Fruit fly (Drosophila melanogaster) whole organism, embryonic: ENCODE results near the gene pim.

Experiments used
- Atf-2 ChIP-seq: fragments of 200-800 bp; sonication (Bioruptor generic); optimal IDR thresholded peaks from 2 replicates; lab custom pipeline; 2016; ENCODE audit warnings: missing biosample characterization, missing genetic modification characterization
- BEAF-32 ChIP-seq: fragments of 200-800 bp; sonication (Bioruptor generic); optimal IDR thresholded peaks from 3 replicates; lab custom pipeline; 2017; ENCODE audit warnings: missing biosample characterization, missing genetic modification characterization, mild to moderate bottlenecking, moderate library complexity, missing genetic modification reagents
- CG10462 ChIP-seq: fragments of 200-800 bp; sonication (Bioruptor generic); optimal IDR thresholded peaks from 2 replicates; lab custom pipeline; 2016; ENCODE audit warnings: missing biosample characterization, missing genetic modification characterization
- CG11085 ChIP-seq: fragments of 200-800 bp; sonication (Bioruptor generic); IDR thresholded peaks from 2 replicates; pipeline ENCODE4 v1.3.6; 2022; ENCODE audit warnings: missing biosample characterization, missing genetic modification characterization
- CG11696 ChIP-seq: fragments of 200-800 bp; sonication (Bioruptor generic); IDR thresholded peaks from 2 replicates; pipeline ENCODE4 v1.3.6; 2022; ENCODE audit warnings: missing biosample characterization, missing genetic modification characterization
- CG12391 ChIP-seq: fragments of 200-800 bp; sonication (Bioruptor generic); optimal IDR thresholded peaks from 3 replicates; lab custom pipeline; 2018; ENCODE audit warnings: missing biosample characterization, mild to moderate bottlenecking, missing genetic modification characterization, moderate library complexity
- CG15073 ChIP-seq: fragments of 200-800 bp; sonication (Bioruptor generic); optimal IDR thresholded peaks from 2 replicates; lab custom pipeline; 2016; ENCODE audit warnings: missing biosample characterization, missing genetic modification characterization
- CG1603 ChIP-seq: fragments of 200-800 bp; sonication (Bioruptor generic); optimal IDR thresholded peaks from 2 replicates; lab custom pipeline; 2019; ENCODE audit warnings: missing biosample characterization, mild to moderate bottlenecking, missing genetic modification characterization, moderate library complexity
- CG17385 ChIP-seq: fragments of 200-800 bp; sonication (Bioruptor generic); optimal IDR thresholded peaks from 3 replicates; lab custom pipeline; 2018; ENCODE audit warnings: missing biosample characterization, mild to moderate bottlenecking, missing genetic modification characterization
- CG4424 ChIP-seq: fragments of 200-800 bp; sonication (Bioruptor generic); optimal IDR thresholded peaks from 3 replicates; lab custom pipeline; 2016; ENCODE audit warnings: missing biosample characterization, missing genetic modification characterization
- CG6175 ChIP-seq: fragments of 200-800 bp; sonication (Bioruptor generic); IDR thresholded peaks from 3 replicates; pipeline ENCODE4 v1.3.6; 2022; ENCODE audit warnings: missing biosample characterization, missing genetic modification characterization
- CG6854 ChIP-seq: fragments of 200-800 bp; sonication (Bioruptor generic); optimal IDR thresholded peaks from 3 replicates; lab custom pipeline; 2017; ENCODE audit warnings: missing biosample characterization, mild to moderate bottlenecking, missing genetic modification characterization
- CG8290 ChIP-seq, 3 experiments: fragments of 200-800 bp; sonication (Bioruptor generic); optimal IDR thresholded peaks; 2 replicates each; lab custom pipeline; 2016 to 2019; ENCODE audit warnings: missing biosample characterization in 3 of 3, missing genetic modification characterization in 3 of 3, mild to moderate bottlenecking in 2 of 3, moderate library complexity in 1 of 3
- CG9215 ChIP-seq: fragments of 200-800 bp; sonication (Bioruptor generic); IDR thresholded peaks from 2 replicates; pipeline ENCODE4 v1.3.6; 2022; ENCODE audit warnings: missing biosample characterization, missing genetic modification characterization
- CG9797 ChIP-seq: fragments of 200-800 bp; sonication (Bioruptor generic); optimal IDR thresholded peaks from 3 replicates; lab custom pipeline; 2018; ENCODE audit warnings: missing biosample characterization, mild to moderate bottlenecking, missing genetic modification characterization
- CG9932 ChIP-seq: fragments of 200-800 bp; sonication (Bioruptor generic); IDR thresholded peaks from 2 replicates; pipeline ENCODE4 v1.3.6; 2022; ENCODE audit warnings: missing biosample characterization, missing genetic modification characterization
- D ChIP-seq, 2 experiments: fragments of 200-800 bp in 1 of 2; fragments of >200 bp in 1 of 2; sonication (Bioruptor generic) in 1 of 2; optimal IDR thresholded peaks; 2 replicates in 1 of 2; 3 replicates in 1 of 2; lab custom pipeline; 2017; ENCODE audit warnings: mild to moderate bottlenecking in 1 of 2, missing biosample characterization in 1 of 2, missing genetic modification characterization in 1 of 2, missing genetic modification reagents in 1 of 2
- Dll ChIP-seq: fragments of 200-800 bp; sonication (Bioruptor generic); IDR thresholded peaks from 4 replicates; pipeline ENCODE4 v1.3.6; 2022; ENCODE audit warnings: missing biosample characterization, missing genetic modification characterization; ENCODE audit not compliant: partially characterized antibody
- Doc3 ChIP-seq: fragments of 200-800 bp; sonication (Bioruptor generic); IDR thresholded peaks from 3 replicates; pipeline ENCODE4 v1.3.6; 2022; ENCODE audit warnings: missing biosample characterization, missing genetic modification characterization; ENCODE audit not compliant: partially characterized antibody
- Dp ChIP-seq: fragments of 200-800 bp; sonication (Bioruptor generic); optimal IDR thresholded peaks from 2 replicates; lab custom pipeline; 2018; ENCODE audit warnings: missing biosample characterization, mild to moderate bottlenecking, missing genetic modification characterization, moderate library complexity
- E2f2 ChIP-seq: fragments of 200-800 bp; sonication (Bioruptor generic); IDR thresholded peaks from 2 replicates; pipeline ENCODE4 v1.3.6; 2022; ENCODE audit warnings: missing biosample characterization, missing genetic modification characterization
- Elba2 ChIP-seq: fragments of 200-800 bp; sonication (Bioruptor generic); optimal IDR thresholded peaks from 3 replicates; lab custom pipeline; 2016; ENCODE audit warnings: missing biosample characterization, missing genetic modification characterization
- H15 ChIP-seq: fragments of 200-800 bp; sonication (Bioruptor generic); IDR thresholded peaks from 3 replicates; pipeline ENCODE4 v1.3.6; 2022; ENCODE audit warnings: missing biosample characterization, missing genetic modification characterization
- HLHmδ ChIP-seq: fragments of 200-800 bp; sonication (Bioruptor generic); optimal IDR thresholded peaks from 2 replicates; lab custom pipeline; 2018; ENCODE audit warnings: missing biosample characterization, mild to moderate bottlenecking, missing genetic modification characterization, moderate library complexity
- Hr51 ChIP-seq, 2 experiments: fragments of 200-800 bp; sonication (Bioruptor generic); optimal IDR thresholded peaks; 2 replicates in 1 of 2; 3 replicates in 1 of 2; lab custom pipeline; 2016 to 2018; ENCODE audit warnings: missing biosample characterization in 2 of 2, missing genetic modification characterization in 2 of 2, mild to moderate bottlenecking in 1 of 2, moderate library complexity in 1 of 2
- Jarid2 ChIP-seq: fragments of 200-800 bp; sonication (Bioruptor generic); optimal IDR thresholded peaks from 3 replicates; lab custom pipeline; 2017; ENCODE audit warnings: mild to moderate bottlenecking, missing biosample characterization, missing genetic modification reagents, missing genetic modification characterization
- MBD-R2 ChIP-seq: fragments of 200-800 bp; sonication (Bioruptor generic); IDR thresholded peaks from 2 replicates; pipeline ENCODE4 v1.3.6; 2022; ENCODE audit warnings: missing biosample characterization, missing genetic modification characterization
- NC2α ChIP-seq: fragments of 200-800 bp; sonication (Bioruptor generic); optimal IDR thresholded peaks from 2 replicates; lab custom pipeline; 2016; ENCODE audit warnings: missing biosample characterization, missing genetic modification characterization
- Oaz ChIP-seq: fragments of 200-800 bp; sonication (Bioruptor generic); IDR thresholded peaks from 2 replicates; pipeline ENCODE4 v1.3.6; 2022; ENCODE audit warnings: missing biosample characterization, missing genetic modification characterization
- Sox100B ChIP-seq: fragments of 200-800 bp; sonication (Bioruptor generic); optimal IDR thresholded peaks from 3 replicates; lab custom pipeline; 2018; ENCODE audit warnings: missing biosample characterization, mild to moderate bottlenecking, missing genetic modification characterization
- Xrp1 ChIP-seq: fragments of 200-800 bp; sonication (Bioruptor generic); IDR thresholded peaks from 2 replicates; pipeline ENCODE4 v1.3.6; 2022; ENCODE audit warnings: missing biosample characterization, missing genetic modification characterization
- abd-A ChIP-seq: fragments of 200-800 bp; sonication (Bioruptor generic); optimal IDR thresholded peaks from 3 replicates; lab custom pipeline; 2019; ENCODE audit warnings: missing biosample characterization, mild to moderate bottlenecking, missing genetic modification characterization, moderate library complexity
- al ChIP-seq: fragments of 200-800 bp; sonication (Bioruptor generic); IDR thresholded peaks from 2 replicates; pipeline ENCODE4 v1.3.6; 2022; ENCODE audit warnings: missing biosample characterization, missing genetic modification characterization
- cas ChIP-seq: fragments of 200-800 bp; sonication (Bioruptor generic); IDR thresholded peaks from 2 replicates; pipeline ENCODE4 v1.3.6; 2022; ENCODE audit warnings: missing biosample characterization, missing genetic modification characterization
- danr ChIP-seq: fragments of 200-800 bp; sonication (Bioruptor generic); IDR thresholded peaks from 2 replicates; pipeline ENCODE4 v1.3.6; 2022; ENCODE audit warnings: missing biosample characterization, missing genetic modification characterization
- dmrt99B ChIP-seq: fragments of 200-800 bp; sonication (Bioruptor generic); optimal IDR thresholded peaks from 2 replicates; lab custom pipeline; 2018; ENCODE audit warnings: missing biosample characterization, mild to moderate bottlenecking, missing genetic modification characterization, moderate library complexity
- emc ChIP-seq: fragments of 200-800 bp; sonication (Bioruptor generic); optimal IDR thresholded peaks from 2 replicates; lab custom pipeline; 2016; ENCODE audit warnings: missing biosample characterization, missing genetic modification characterization
- gem ChIP-seq: fragments of 200-800 bp; sonication (Bioruptor generic); optimal IDR thresholded peaks from 2 replicates; lab custom pipeline; 2019; ENCODE audit warnings: missing biosample characterization, mild to moderate bottlenecking, missing genetic modification characterization, moderate library complexity
- gfzf ChIP-seq: fragments of 200-800 bp; sonication (Bioruptor generic); optimal IDR thresholded peaks from 2 replicates; lab custom pipeline; 2016; ENCODE audit warnings: missing biosample characterization, mild to moderate bottlenecking, missing genetic modification characterization, moderate library complexity
- ken ChIP-seq: fragments of 200-800 bp; sonication (Bioruptor generic); IDR thresholded peaks from 3 replicates; pipeline ENCODE4 v1.3.6; 2022; ENCODE audit warnings: missing biosample characterization, missing genetic modification characterization
- peb ChIP-seq: fragments of 200-800 bp; sonication (Bioruptor generic); IDR thresholded peaks from 2 replicates; pipeline ENCODE4 v1.3.6; 2022; ENCODE audit warnings: missing biosample characterization, missing genetic modification characterization
- pzg ChIP-seq: fragments of 200-800 bp; sonication (Bioruptor generic); optimal IDR thresholded peaks from 3 replicates; lab custom pipeline; 2018; ENCODE audit warnings: missing biosample characterization, mild to moderate bottlenecking, missing genetic modification characterization, moderate library complexity
- run ChIP-seq: fragments of 200-800 bp; sonication (Bioruptor generic); optimal IDR thresholded peaks from 3 replicates; lab custom pipeline; 2018; ENCODE audit warnings: missing biosample characterization, mild to moderate bottlenecking, missing genetic modification characterization
- salm ChIP-seq: fragments of 200-800 bp; sonication (Bioruptor generic); optimal IDR thresholded peaks from 2 replicates; lab custom pipeline; 2018; ENCODE audit warnings: missing biosample characterization, mild to moderate bottlenecking, missing genetic modification characterization
- sd ChIP-seq: fragments of 200-800 bp; sonication (Bioruptor generic); optimal IDR thresholded peaks from 3 replicates; lab custom pipeline; 2018; ENCODE audit warnings: missing biosample characterization, mild to moderate bottlenecking, missing genetic modification characterization, moderate library complexity
- sens-2 ChIP-seq: fragments of 200-800 bp; sonication (Bioruptor generic); IDR thresholded peaks from 2 replicates; pipeline ENCODE4 v1.3.6; 2022; ENCODE audit warnings: missing biosample characterization, missing genetic modification characterization
- stwl ChIP-seq: fragments of 200-800 bp; sonication (Bioruptor generic); optimal IDR thresholded peaks from 3 replicates; lab custom pipeline; 2018; ENCODE audit warnings: missing biosample characterization, mild to moderate bottlenecking, missing genetic modification characterization, moderate library complexity
- trem ChIP-seq: fragments of 200-800 bp; optimal IDR thresholded peaks from 3 replicates; lab custom pipeline; 2019; ENCODE audit warnings: missing biosample characterization, mild to moderate bottlenecking, missing genetic modification characterization, moderate library complexity
- vvl ChIP-seq: fragments of 200-800 bp; sonication (Bioruptor generic); IDR thresholded peaks from 2 replicates; pipeline ENCODE4 v1.3.6; 2022; ENCODE audit warnings: missing biosample characterization, missing genetic modification characterization
- z ChIP-seq: fragments of 200-800 bp; sonication (Bioruptor generic); IDR thresholded peaks from 3 replicates; pipeline ENCODE4 v1.3.6; 2022; ENCODE audit warnings: missing biosample characterization, missing genetic modification characterization
- zf30C ChIP-seq: fragments of 200-800 bp; sonication (Bioruptor generic); optimal IDR thresholded peaks from 3 replicates; lab custom pipeline; 2018; ENCODE audit warnings: missing biosample characterization, mild to moderate bottlenecking, missing genetic modification characterization

The pim gene

dm6 chr2L:10327790-10328189, 35.0 kb upstream of the pim start, which contains the start of gene RnrL (continued):
- TF ChIP-seq CG9797: peak; percentile 59
- no peak for TF ChIP-seq run (tag; lab: Kevin White, UChicago)
- TF ChIP-seq CG15073 (GFP tag; lab: Kevin White, UChicago): no peak
- no peak for TF ChIP-seq CG11696 (GFP tag; lab: Robert Waterston, UW)
- no peak for TF ChIP-seq z (GFP tag; lab: Robert Waterston, UW)
- no peak for TF ChIP-seq cas
- TF ChIP-seq zf30C (GFP tag; lab: Kevin White, UChicago): no peak
- TF ChIP-seq trem (tag; lab: Kevin White, UChicago): peak; percentile 6
- no peak for TF ChIP-seq danr
- peak; percentile 37 for TF ChIP-seq MBD-R2
- peak; percentile 7 for TF ChIP-seq BEAF-32 (GFP tag; lab: Kevin White, UChicago)
- TF ChIP-seq HLHmδ (GFP tag; lab: Kevin White, UChicago): no peak
- TF ChIP-seq sens-2: no peak
- peak; percentile 80 for TF ChIP-seq E2f2 (GFP tag; lab: Robert Waterston, UW)
- TF ChIP-seq gem (tag; lab: Kevin White, UChicago): no peak
- no peak for TF ChIP-seq dmrt99B (tag; lab: Kevin White, UChicago)
- TF ChIP-seq pzg (GFP tag; lab: Kevin White, UChicago): peak; percentile 40
- no peak for TF ChIP-seq vvl
- TF ChIP-seq H15 (GFP tag; lab: Robert Waterston, UW): no peak
- no peak for TF ChIP-seq D (optimal IDR thresholded peaks at IDR 0.05; lab: Kevin White, UChicago)
- no peak for TF ChIP-seq D (GFP tag; optimal IDR thresholded peaks at IDR 0.05; lab: Kevin White, UChicago)
- no peak for TF ChIP-seq al
- TF ChIP-seq CG8290 (GFP tag; optimal IDR thresholded peaks at IDR 0.05; lab: Kevin White, UChicago): peak; percentile 46
- TF ChIP-seq CG8290 (tag; optimal IDR thresholded peaks at IDR 0.05; lab: Kevin White, UChicago): no peak
- no peak for TF ChIP-seq CG10462 (GFP tag; lab: Kevin White, UChicago)
- no peak for TF ChIP-seq Sox100B
- TF ChIP-seq salm (tag; lab: Kevin White, UChicago): no peak
- no peak for TF ChIP-seq sd (tag; lab: Kevin White, UChicago)
- no peak for TF ChIP-seq CG4424
- no peak for TF ChIP-seq Doc3 (GFP tag; lab: Robert Waterston, UW)
- no peak for TF ChIP-seq abd-A (tag; lab: Kevin White, UChicago)
- TF ChIP-seq Dll (GFP tag; lab: Robert Waterston, UW): no peak
- peak; percentile 95 for TF ChIP-seq CG1603
- TF ChIP-seq NC2α: no peak
- no peak for TF ChIP-seq CG11085 (GFP tag; lab: Robert Waterston, UW)
- no peak for TF ChIP-seq CG12391 (tag; lab: Kevin White, UChicago)
- TF ChIP-seq Oaz (GFP tag; lab: Robert Waterston, UW): no peak
- TF ChIP-seq CG9215: no peak
- TF ChIP-seq Xrp1 (GFP tag; lab: Robert Waterston, UW): no peak
- TF ChIP-seq Elba2 (GFP tag; lab: Kevin White, UChicago): no peak
- no peak for TF ChIP-seq CG17385 (GFP tag; lab: Kevin White, UChicago)
- TF ChIP-seq emc (GFP tag; lab: Kevin White, UChicago): no peak
- TF ChIP-seq peb (GFP tag; lab: Robert Waterston, UW): no peak
- peak; percentile 75 for TF ChIP-seq Dp (GFP tag; lab: Kevin White, UChicago)
- TF ChIP-seq stwl (tag; lab: Kevin White, UChicago): peak; percentile 48
- TF ChIP-seq Jarid2 (GFP tag; lab: Kevin White, UChicago): no peak
- no peak for TF ChIP-seq Hr51 (GFP tag; optimal IDR thresholded peaks at IDR 0.05; lab: Kevin White, UChicago)
- TF ChIP-seq CG9932: no peak
- no peak for TF ChIP-seq CG6175
- TF ChIP-seq gfzf (GFP tag; lab: Kevin White, UChicago): peak; percentile 64
- TF ChIP-seq ken (GFP tag; lab: Robert Waterston, UW): no peak
- TF ChIP-seq CG6854 (GFP tag; lab: Kevin White, UChicago): no peak
- TF ChIP-seq Atf-2 (GFP tag; lab: Kevin White, UChicago): no peak
